Fruit fly (Drosophila melanogaster) whole organism, adult: ENCODE data around the gene LKRSDH.

Experiments used
- CG12768 ChIP-seq: fragments of 200-800 bp; sonication (Bioruptor generic); optimal IDR thresholded peaks from 2 replicates; lab custom pipeline; 2017; ENCODE audit warnings: missing biosample characterization, missing genetic modification characterization, mild to moderate bottlenecking, moderate library complexity, missing genetic modification reagents
- CG14711 ChIP-seq: fragments of 200-800 bp; sonication (Bioruptor generic); optimal IDR thresholded peaks from 2 replicates; lab custom pipeline; 2018; ENCODE audit warnings: missing biosample characterization, mild to moderate bottlenecking, missing genetic modification characterization, moderate library complexity
- CG33017 ChIP-seq: fragments of 200-800 bp; sonication (Bioruptor generic); optimal IDR thresholded peaks from 2 replicates; lab custom pipeline; 2018; ENCODE audit warnings: missing biosample characterization, mild to moderate bottlenecking, missing genetic modification characterization, moderate library complexity
- CG5204 ChIP-seq: fragments of 200-800 bp; sonication (Bioruptor generic); optimal IDR thresholded peaks from 2 replicates; lab custom pipeline; 2016; ENCODE audit warnings: missing biosample characterization, missing genetic modification characterization
- CG7045 ChIP-seq: fragments of 200-800 bp; sonication (Bioruptor generic); optimal IDR thresholded peaks from 2 replicates; lab custom pipeline; 2017; ENCODE audit warnings: missing biosample characterization, mild to moderate bottlenecking, missing genetic modification characterization
- CG7101 ChIP-seq: fragments of 200-800 bp; sonication (Bioruptor generic); optimal IDR thresholded peaks from 2 replicates; lab custom pipeline; 2018; ENCODE audit warnings: missing biosample characterization, mild to moderate bottlenecking, missing genetic modification characterization, moderate library complexity
- Clk ChIP-seq: fragments of 200-800 bp; sonication (Bioruptor generic); optimal IDR thresholded peaks from 2 replicates; lab custom pipeline; 2017; ENCODE audit warnings: missing biosample characterization, missing genetic modification characterization
- Crg-1 ChIP-seq: fragments of 200-800 bp; sonication (Bioruptor generic); optimal IDR thresholded peaks from 2 replicates; lab custom pipeline; 2016; ENCODE audit warnings: missing biosample characterization, missing genetic modification characterization
- Hr96 ChIP-seq: fragments of 200-800 bp; sonication (Bioruptor generic); optimal IDR thresholded peaks from 2 replicates; lab custom pipeline; 2016; ENCODE audit warnings: missing biosample characterization, missing genetic modification characterization
- Mnt ChIP-seq: fragments of 200-800 bp; sonication (Bioruptor generic); optimal IDR thresholded peaks from 2 replicates; lab custom pipeline; 2016; ENCODE audit warnings: missing biosample characterization, mild to moderate bottlenecking, missing genetic modification characterization
- bab1 ChIP-seq: fragments of 200-800 bp; sonication (Bioruptor generic); optimal IDR thresholded peaks from 3 replicates; lab custom pipeline; 2019; ENCODE audit warnings: missing biosample characterization, mild to moderate bottlenecking, missing genetic modification characterization, moderate library complexity
- cnc ChIP-seq, 2 experiments: fragments of >200 bp; optimal IDR thresholded peaks; 2 replicates each; lab custom pipeline; 2017
- kay ChIP-seq: fragments of 200-800 bp; sonication (Bioruptor generic); peaks from one replicate; lab custom pipeline; 2016; ENCODE audit warnings: missing biosample characterization, missing genetic modification characterization, borderline replicate concordance
- pad ChIP-seq: fragments of 200-800 bp; sonication (Bioruptor generic); optimal IDR thresholded peaks from 3 replicates; lab custom pipeline; 2017; ENCODE audit warnings: missing biosample characterization, missing genetic modification characterization, mild to moderate bottlenecking, moderate library complexity, missing genetic modification reagents

- TF ChIP-seq kay (GFP tag; lab: Kevin White, UChicago) (peak; percentile 22), CG7101 (tag; lab: Kevin White, UChicago) (no peak), cnc (optimal IDR thresholded peaks at IDR 0.05; lab: Kevin White, UChicago) (no peak), CG5204 (no peak), Clk (GFP tag; lab: Kevin White, UChicago) (no peak), CG7045 (GFP tag; lab: Kevin White, UChicago) (no peak), CG33017 (tag; lab: Kevin White, UChicago) (no peak), Crg-1 (GFP tag; lab: Kevin White, UChicago) (no peak), Mnt (GFP tag; lab: Kevin White, UChicago) (no peak), CG14711 (no peak), pad (no peak), CG12768 (GFP tag; lab: Kevin White, UChicago) (no peak), Hr96 (no peak), bab1 (GFP tag; lab: Kevin White, UChicago) (no peak)
Measured at dm6 chr2L:7811249-7812002, 15.7 kb upstream of the LKRSDH start, which contains the start of gene LanB1.
